Fruit fly (Drosophila melanogaster) S2 (cell line): ENCODE data around the gene qless.

Experiments
- CG8478 ChIP-seq: fragments of >200 bp; optimal IDR thresholded peaks from 2 replicates; lab custom pipeline; 2018
- CTCF ChIP-seq, 2 experiments: fragments of >200 bp; optimal IDR thresholded peaks; 2 replicates each; lab custom pipeline; 2018

DNA sequence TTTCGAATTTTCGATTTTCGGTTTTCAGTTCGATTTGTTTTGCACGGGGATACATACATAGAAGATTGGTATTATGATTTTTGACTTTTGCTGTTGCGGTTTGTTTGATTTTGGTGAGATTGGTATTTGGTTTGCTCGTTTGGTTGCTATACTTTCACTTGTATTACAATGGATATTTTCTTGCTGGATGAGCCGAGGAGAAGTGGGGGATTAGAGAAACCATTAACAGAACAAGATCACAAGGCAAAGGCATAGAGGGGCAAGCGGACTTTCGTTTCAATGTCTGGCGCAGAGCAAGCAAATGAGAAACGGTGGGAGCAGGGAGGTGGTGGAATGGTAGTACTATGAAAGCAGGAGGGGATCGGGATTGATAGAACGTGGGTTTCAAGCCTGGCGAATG is 20.2 kb downstream of the qless start, which contains the start of gene CG15563:
- TF ChIP-seq CG8478 (lab: Kevin White, UChicago) (no peak), CTCF (optimal IDR thresholded peaks at IDR 0.05; lab: Kevin White, UChicago) (no peak)
